Worm (Caenorhabditis elegans): ENCODE measurements around the gene C56G2.9.

DNA sequence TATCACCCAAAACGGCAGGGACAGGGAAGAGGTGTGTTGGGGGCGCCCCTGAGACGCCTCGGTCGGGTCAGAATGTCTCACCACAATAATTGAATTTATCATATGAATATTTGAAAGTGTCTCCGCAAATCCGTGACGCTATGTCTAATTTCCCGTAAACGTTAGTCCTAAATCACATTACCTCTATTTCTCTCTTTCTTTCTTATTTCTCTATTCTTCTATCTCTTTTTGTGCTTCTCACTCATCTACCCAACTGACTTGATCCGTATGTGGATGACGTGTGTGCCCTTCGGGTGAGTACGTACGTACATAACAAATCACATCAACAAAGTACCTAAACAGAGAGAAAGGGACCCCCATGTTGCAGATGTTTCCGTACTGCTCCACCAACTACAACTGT, 25.8 kb downstream of the C56G2.9 start:
- TF ChIP-seq pha-4 (GFP tag; IDR thresholded peaks at IDR 0.05) (no peak), pha-4 (tag; optimal IDR thresholded peaks at IDR 0.05) (no peak), mep-1 (tag; optimal IDR thresholded peaks at IDR 0.05) (no peak), lsy-2 (tag; optimal IDR thresholded peaks at IDR 0.05) (no peak), unc-62 (GFP tag; optimal IDR thresholded peaks at IDR 0.05 in 1 of 2) (peak in 1 of 2 experiments; percentile 8), unc-62 (tag; optimal IDR thresholded peaks at IDR 0.05) (no peak), mdl-1 (tag; optimal IDR thresholded peaks at IDR 0.05) (no peak), nhr-77 (tag; optimal IDR thresholded peaks at IDR 0.05) (no peak), ama-1 (optimal IDR thresholded peaks at IDR 0.05) (no peak), ztf-11 (tag; optimal IDR thresholded peaks at IDR 0.05) (no peak), nhr-25 (tag; optimal IDR thresholded peaks at IDR 0.05; ENCODE audit: borderline replicate concordance, insufficient read depth) (no peak)

All from whole organism, L4 larva.